Fruit fly (Drosophila melanogaster) whole organism, adult: ENCODE data around the gene NimB2.

Experiments
- CG12768 ChIP-seq: fragments of 200-800 bp; sonication (Bioruptor generic); optimal IDR thresholded peaks from 2 replicates; lab custom pipeline; 2017; ENCODE audit warnings: missing biosample characterization, missing genetic modification characterization, mild to moderate bottlenecking, moderate library complexity, missing genetic modification reagents
- CG14711 ChIP-seq: fragments of 200-800 bp; sonication (Bioruptor generic); optimal IDR thresholded peaks from 2 replicates; lab custom pipeline; 2018; ENCODE audit warnings: missing biosample characterization, mild to moderate bottlenecking, missing genetic modification characterization, moderate library complexity
- CG1620 ChIP-seq: fragments of 200-800 bp; sonication (Bioruptor generic); optimal IDR thresholded peaks from 2 replicates; lab custom pipeline; 2016; ENCODE audit warnings: missing biosample characterization, missing genetic modification characterization
- CG33017 ChIP-seq: fragments of 200-800 bp; sonication (Bioruptor generic); optimal IDR thresholded peaks from 2 replicates; lab custom pipeline; 2018; ENCODE audit warnings: missing biosample characterization, mild to moderate bottlenecking, missing genetic modification characterization, moderate library complexity
- CG5204 ChIP-seq: fragments of 200-800 bp; sonication (Bioruptor generic); optimal IDR thresholded peaks from 2 replicates; lab custom pipeline; 2016; ENCODE audit warnings: missing biosample characterization, missing genetic modification characterization
- CG7045 ChIP-seq: fragments of 200-800 bp; sonication (Bioruptor generic); optimal IDR thresholded peaks from 2 replicates; lab custom pipeline; 2017; ENCODE audit warnings: missing biosample characterization, mild to moderate bottlenecking, missing genetic modification characterization
- CG7101 ChIP-seq: fragments of 200-800 bp; sonication (Bioruptor generic); optimal IDR thresholded peaks from 2 replicates; lab custom pipeline; 2018; ENCODE audit warnings: missing biosample characterization, mild to moderate bottlenecking, missing genetic modification characterization, moderate library complexity
- Clk ChIP-seq: fragments of 200-800 bp; sonication (Bioruptor generic); optimal IDR thresholded peaks from 2 replicates; lab custom pipeline; 2017; ENCODE audit warnings: missing biosample characterization, missing genetic modification characterization
- Hr96 ChIP-seq: fragments of 200-800 bp; sonication (Bioruptor generic); optimal IDR thresholded peaks from 2 replicates; lab custom pipeline; 2016; ENCODE audit warnings: missing biosample characterization, missing genetic modification characterization
- Mnt ChIP-seq: fragments of 200-800 bp; sonication (Bioruptor generic); optimal IDR thresholded peaks from 2 replicates; lab custom pipeline; 2016; ENCODE audit warnings: missing biosample characterization, mild to moderate bottlenecking, missing genetic modification characterization
- bab1 ChIP-seq: fragments of 200-800 bp; sonication (Bioruptor generic); optimal IDR thresholded peaks from 3 replicates; lab custom pipeline; 2019; ENCODE audit warnings: missing biosample characterization, mild to moderate bottlenecking, missing genetic modification characterization, moderate library complexity
- cic ChIP-seq: fragments of 200-800 bp; sonication (Bioruptor generic); optimal IDR thresholded peaks from 2 replicates; lab custom pipeline; 2017; ENCODE audit warnings: missing biosample characterization, mild to moderate bottlenecking, missing genetic modification characterization, moderate library complexity
- cnc ChIP-seq, 2 experiments: fragments of >200 bp; optimal IDR thresholded peaks; 2 replicates each; lab custom pipeline; 2017
- kay ChIP-seq: fragments of 200-800 bp; sonication (Bioruptor generic); peaks from one replicate; lab custom pipeline; 2016; ENCODE audit warnings: missing biosample characterization, missing genetic modification characterization, borderline replicate concordance
- tj ChIP-seq: fragments of 200-800 bp; sonication (Bioruptor generic); optimal IDR thresholded peaks from 3 replicates; lab custom pipeline; 2017; ENCODE audit warnings: missing biosample characterization, mild to moderate bottlenecking, missing genetic modification characterization, moderate library complexity
- toe ChIP-seq: fragments of 200-800 bp; sonication (Bioruptor generic); optimal IDR thresholded peaks from 2 replicates; lab custom pipeline; 2016; ENCODE audit warnings: missing biosample characterization, missing genetic modification characterization

NimB2 gene

DNA sequence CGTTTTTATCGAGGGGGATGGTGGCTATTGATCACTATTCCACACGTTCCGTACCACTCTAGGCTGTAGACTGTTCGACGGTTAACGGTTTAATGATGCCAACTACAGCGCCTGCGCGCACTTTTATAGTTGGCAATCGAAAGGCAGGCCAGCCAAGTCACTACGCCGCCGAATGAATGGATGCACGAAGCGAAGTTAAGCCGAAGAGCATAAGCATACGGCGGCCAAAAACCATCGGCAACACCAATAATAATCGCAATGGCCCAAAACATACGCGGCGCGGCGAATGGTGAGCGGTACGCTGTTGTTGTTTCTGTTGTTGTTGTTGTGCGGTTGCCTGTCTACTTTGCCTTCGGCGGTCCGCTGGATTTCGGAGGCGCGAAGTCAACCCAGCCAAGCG is 43.4 kb downstream of the NimB2 start, which contains the start of gene Vajk1:
Gene Vajk1, minus strand, starts transcription at position 101 of the 400 bp plus-strand sequence.
- TF ChIP-seq CG12768 (no peak), kay (GFP tag; lab: Kevin White, UChicago) (no peak), bab1 (no peak), toe (GFP tag; lab: Kevin White, UChicago) (no peak), Mnt (GFP tag; lab: Kevin White, UChicago) (no peak), CG7045 (no peak), CG14711 (tag; lab: Kevin White, UChicago) (no peak), Clk (no peak), CG1620 (GFP tag; lab: Kevin White, UChicago) (no peak), CG33017 (tag; lab: Kevin White, UChicago) (no peak), cic (GFP tag; lab: Kevin White, UChicago) (no peak), cnc (optimal IDR thresholded peaks at IDR 0.05; lab: Kevin White, UChicago) (no peak), Hr96 (no peak), CG5204 (GFP tag; lab: Kevin White, UChicago) (no peak), CG7101 (tag; lab: Kevin White, UChicago) (no peak), tj (no peak)
